Fruit fly (Drosophila melanogaster) whole organism, adult: ENCODE results near the gene Eig71Ed.

Experiments used
- CG33017 ChIP-seq: fragments of 200-800 bp; sonication (Bioruptor generic); optimal IDR thresholded peaks from 2 replicates; lab custom pipeline; 2018; ENCODE audit warnings: missing biosample characterization, mild to moderate bottlenecking, missing genetic modification characterization, moderate library complexity
- CG5204 ChIP-seq: fragments of 200-800 bp; sonication (Bioruptor generic); optimal IDR thresholded peaks from 2 replicates; lab custom pipeline; 2016; ENCODE audit warnings: missing biosample characterization, missing genetic modification characterization
- CG7045 ChIP-seq: fragments of 200-800 bp; sonication (Bioruptor generic); optimal IDR thresholded peaks from 2 replicates; lab custom pipeline; 2017; ENCODE audit warnings: missing biosample characterization, mild to moderate bottlenecking, missing genetic modification characterization
- Clk ChIP-seq: fragments of 200-800 bp; sonication (Bioruptor generic); optimal IDR thresholded peaks from 2 replicates; lab custom pipeline; 2017; ENCODE audit warnings: missing biosample characterization, missing genetic modification characterization
- cnc ChIP-seq, 2 experiments: fragments of >200 bp; optimal IDR thresholded peaks; 2 replicates each; lab custom pipeline; 2017
- kay ChIP-seq: fragments of 200-800 bp; sonication (Bioruptor generic); peaks from one replicate; lab custom pipeline; 2016; ENCODE audit warnings: missing biosample characterization, missing genetic modification characterization, borderline replicate concordance
- pad ChIP-seq: fragments of 200-800 bp; sonication (Bioruptor generic); optimal IDR thresholded peaks from 3 replicates; lab custom pipeline; 2017; ENCODE audit warnings: missing biosample characterization, missing genetic modification characterization, mild to moderate bottlenecking, moderate library complexity, missing genetic modification reagents
- toe ChIP-seq: fragments of 200-800 bp; sonication (Bioruptor generic); optimal IDR thresholded peaks from 2 replicates; lab custom pipeline; 2016; ENCODE audit warnings: missing biosample characterization, missing genetic modification characterization

DNA sequence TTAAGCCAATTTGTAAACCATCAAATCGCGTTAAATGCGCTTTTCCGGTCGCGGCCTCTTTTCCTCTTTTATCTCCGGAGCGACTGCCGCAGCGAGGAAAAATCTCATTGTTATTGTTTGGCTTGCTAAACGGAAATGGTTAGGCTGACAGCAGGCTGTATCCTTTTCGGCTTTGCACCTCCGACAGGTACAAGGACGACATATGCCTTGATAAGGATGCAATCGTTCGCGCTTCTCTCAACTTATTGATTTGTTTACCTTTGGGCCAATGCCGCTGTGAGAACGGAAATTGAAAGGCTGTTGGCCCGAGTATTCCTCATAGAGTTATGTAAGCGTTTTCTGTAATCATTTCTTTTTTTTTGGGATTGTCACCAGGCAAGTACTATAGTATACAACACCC lies 13.8 kb upstream of the Eig71Ed start:
- no peak for TF ChIP-seq CG33017 (tag; lab: Kevin White, UChicago)
- TF ChIP-seq CG5204 (GFP tag; lab: Kevin White, UChicago): no peak
- TF ChIP-seq kay (GFP tag; lab: Kevin White, UChicago): no peak
- no peak for TF ChIP-seq toe (GFP tag; lab: Kevin White, UChicago)
- no peak for TF ChIP-seq CG7045 (GFP tag; lab: Kevin White, UChicago)
- TF ChIP-seq cnc (optimal IDR thresholded peaks at IDR 0.05; lab: Kevin White, UChicago): no peak
- no peak for TF ChIP-seq pad
- no peak for TF ChIP-seq Clk (GFP tag; lab: Kevin White, UChicago)
